Worm (Caenorhabditis elegans) whole organism, early embryonic: ENCODE data around the gene Y37E11B.2.

Experiments
- B0310.2 ChIP-seq: sonication (generic microtip); optimal IDR thresholded peaks from 2 replicates; lab custom pipeline; 2016; ENCODE audit warnings: mild to moderate bottlenecking, missing genetic modification characterization, missing compliant biosample characterization
- F13C5.2 ChIP-seq: sonication (generic microtip); optimal IDR thresholded peaks from 2 replicates; lab custom pipeline; 2017; ENCODE audit warnings: mild to moderate bottlenecking, missing genetic modification characterization, inconsistent platforms, missing compliant biosample characterization
- aly-1 ChIP-seq: sonication (generic microtip); optimal IDR thresholded peaks from 2 replicates; lab custom pipeline; 2016; ENCODE audit warnings: missing genetic modification characterization, missing compliant biosample characterization
- ama-1 ChIP-seq: fragments of 150-350 bp; optimal IDR thresholded peaks from 2 replicates; lab custom pipeline; 2014
- ceh-13 ChIP-seq: fragments of 200-800 bp; sonication (Bioruptor generic); optimal IDR thresholded peaks from 2 replicates; lab custom pipeline; 2018; ENCODE audit warnings: mild to moderate bottlenecking, missing genetic modification characterization, missing compliant biosample characterization
- ceh-36 ChIP-seq: sonication (generic microtip); optimal IDR thresholded peaks from 2 replicates; lab custom pipeline; 2016; ENCODE audit warnings: missing genetic modification characterization, inconsistent platforms, missing compliant biosample characterization
- ets-7 ChIP-seq: sonication (generic microtip); optimal IDR thresholded peaks from 2 replicates; lab custom pipeline; 2016; ENCODE audit warnings: missing genotype, missing genetic modification characterization, missing compliant biosample characterization
- flt-1 ChIP-seq: fragments of 200-800 bp; sonication (Bioruptor generic); IDR thresholded peaks from 2 replicates; pipeline ENCODE4 v1.3.6; 2022; ENCODE audit warnings: missing genetic modification characterization, missing compliant biosample characterization
- hmbx-1 ChIP-seq: sonication (generic microtip); optimal IDR thresholded peaks from 2 replicates; lab custom pipeline; 2016; ENCODE audit warnings: mild to moderate bottlenecking, missing genetic modification characterization, missing compliant biosample characterization
- hmg-4 ChIP-seq: fragments of 200-800 bp; sonication (Bioruptor generic); optimal IDR thresholded peaks from 2 replicates; lab custom pipeline; 2018; ENCODE audit warnings: mild to moderate bottlenecking, missing genetic modification characterization, missing compliant biosample characterization
- hnd-1 ChIP-seq: sonication (generic microtip); optimal IDR thresholded peaks from 2 replicates; lab custom pipeline; 2016; ENCODE audit warnings: missing genetic modification characterization, missing compliant biosample characterization
- pes-1 ChIP-seq: fragments of 200-800 bp; sonication (Bioruptor generic); IDR thresholded peaks from 2 replicates; pipeline ENCODE4 v1.3.6; 2022; ENCODE audit warnings: missing genetic modification reagents, missing genetic modification characterization, missing compliant biosample characterization
- scrt-1 ChIP-seq: fragments of 200-800 bp; sonication (Bioruptor generic); IDR thresholded peaks from 2 replicates; pipeline ENCODE4 v1.3.6; 2022; ENCODE audit warnings: missing genetic modification characterization, missing compliant biosample characterization
- sea-1 ChIP-seq: fragments of 200-800 bp; sonication (Bioruptor generic); conservative IDR thresholded peaks from 2 replicates; pipeline ENCODE4 v1.3.6; 2022; ENCODE audit warnings: missing genetic modification characterization, missing compliant biosample characterization
- tbx-11 ChIP-seq: fragments of 200-800 bp; sonication (Bioruptor generic); IDR thresholded peaks from 2 replicates; pipeline ENCODE4 v1.3.6; 2022; ENCODE audit warnings: missing genetic modification characterization, missing compliant biosample characterization
- tbx-37 ChIP-seq: fragments of 200-800 bp; sonication (Bioruptor generic); conservative IDR thresholded peaks from 2 replicates; pipeline ENCODE4 v1.3.6; 2022; ENCODE audit warnings: missing genetic modification reagents, missing genetic modification characterization, missing compliant biosample characterization
- tra-4 ChIP-seq: sonication (generic microtip); optimal IDR thresholded peaks from 2 replicates; lab custom pipeline; 2017; ENCODE audit warnings: missing genetic modification characterization, missing compliant biosample characterization

The Y37E11B.2 gene

DNA sequence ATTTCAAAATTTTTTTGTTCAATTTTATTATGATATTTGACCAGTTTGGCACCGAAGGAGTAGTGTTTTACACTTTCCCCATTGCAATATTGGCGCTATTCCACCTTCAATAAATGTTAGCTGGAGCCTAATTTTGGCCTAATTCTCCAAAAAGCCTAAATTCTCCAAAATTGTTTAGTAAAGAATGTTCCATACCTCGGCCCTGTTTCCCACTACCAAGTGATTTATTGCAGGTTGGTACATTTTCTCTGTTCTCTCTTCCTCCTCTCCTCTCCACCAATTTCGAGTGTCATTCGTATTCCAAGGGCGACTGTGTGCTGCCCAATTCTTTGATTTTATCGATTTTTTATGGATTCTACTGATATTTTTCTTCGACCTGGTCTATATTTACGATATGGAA is at the start of gene Y37E11B.2:
Y37E11B.2 (plus strand) TSS at position 301 of the 400 bp plus-strand sequence.
- TF ChIP-seq hnd-1 (tag; lab: Kevin White, UChicago), result no peak
- no peak for TF ChIP-seq F13C5.2 (tag; lab: Kevin White, UChicago)
- TF ChIP-seq scrt-1, result no peak
- no peak for TF ChIP-seq ceh-36
- no peak for TF ChIP-seq aly-1 (tag; lab: Kevin White, UChicago)
- TF ChIP-seq ceh-13 (GFP tag; lab: Kevin White, UChicago), result no peak
- TF ChIP-seq ama-1, result no peak
- no peak for TF ChIP-seq B0310.2 (tag; lab: Kevin White, UChicago)
- no peak for TF ChIP-seq hmbx-1 (tag; lab: Kevin White, UChicago)
- no peak for TF ChIP-seq pes-1 (GFP tag; lab: Robert Waterston, UW)
- TF ChIP-seq flt-1 (GFP tag; lab: Robert Waterston, UW), result no peak
- TF ChIP-seq tra-4 (tag; lab: Kevin White, UChicago), result no peak
- TF ChIP-seq tbx-37 (GFP tag; lab: Robert Waterston, UW), result no peak

ce11 chrIV:3531535-3531934 is 46.7 kb upstream of the Y37E11B.2 start:
- TF ChIP-seq sea-1 (GFP tag; lab: Robert Waterston, UW) (no peak), hmbx-1 (tag; lab: Kevin White, UChicago) (no peak), tra-4 (tag; lab: Kevin White, UChicago) (no peak), scrt-1 (no peak)

DNA sequence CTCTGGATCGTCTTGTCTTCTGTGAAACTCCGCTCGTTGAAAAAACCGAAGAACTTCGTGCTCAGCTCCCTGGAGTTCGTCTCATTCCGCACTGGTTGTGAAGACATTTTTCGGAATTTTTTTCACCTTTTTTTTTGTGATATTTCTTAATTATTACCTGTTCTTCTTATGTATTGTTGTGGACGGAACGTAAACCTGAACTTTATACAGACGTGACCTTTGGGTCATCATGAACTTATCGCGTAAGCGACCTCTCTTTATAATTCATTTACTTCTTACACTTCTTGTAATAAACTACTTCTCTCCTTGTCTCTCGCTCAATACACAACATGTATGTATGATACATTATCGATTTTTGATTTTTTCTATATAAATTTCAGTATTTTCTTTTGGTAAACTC is 46.1 kb upstream of the Y37E11B.2 start, which contains the start of gene M57.1:
M57.1 (plus strand) TSS at position 301 of the 400 bp plus-strand sequence.
- TF ChIP-seq ets-7 (tag; lab: Kevin White, UChicago) (no peak), hnd-1 (tag; lab: Kevin White, UChicago) (no peak), hmg-4 (GFP tag; lab: Kevin White, UChicago) (no peak), F13C5.2 (tag; lab: Kevin White, UChicago) (no peak), B0310.2 (tag; lab: Kevin White, UChicago) (no peak), sea-1 (GFP tag; lab: Robert Waterston, UW) (no peak), aly-1 (tag; lab: Kevin White, UChicago) (no peak), flt-1 (GFP tag; lab: Robert Waterston, UW) (no peak), tbx-37 (GFP tag; lab: Robert Waterston, UW) (no peak), tbx-11 (GFP tag; lab: Robert Waterston, UW) (no peak), ceh-36 (no peak), ama-1 (no peak), scrt-1 (no peak), pes-1 (GFP tag; lab: Robert Waterston, UW) (no peak), hmbx-1 (tag; lab: Kevin White, UChicago) (no peak), ceh-13 (GFP tag; lab: Kevin White, UChicago) (no peak), tra-4 (tag; lab: Kevin White, UChicago) (no peak)

- TF ChIP-seq flt-1 (GFP tag; lab: Robert Waterston, UW) (no peak), hmbx-1 (tag; lab: Kevin White, UChicago) (no peak), F13C5.2 (tag; lab: Kevin White, UChicago) (no peak), ceh-13 (GFP tag; lab: Kevin White, UChicago) (no peak), hnd-1 (tag; lab: Kevin White, UChicago) (no peak), aly-1 (tag; lab: Kevin White, UChicago) (no peak), ama-1 (no peak), scrt-1 (no peak), pes-1 (GFP tag; lab: Robert Waterston, UW) (no peak), tbx-37 (GFP tag; lab: Robert Waterston, UW) (no peak), ceh-36 (no peak), ets-7 (tag; lab: Kevin White, UChicago) (no peak), sea-1 (GFP tag; lab: Robert Waterston, UW) (no peak), B0310.2 (tag; lab: Kevin White, UChicago) (no peak), tra-4 (tag; lab: Kevin White, UChicago) (no peak)
These were observed 45.3 kb upstream of the Y37E11B.2 start for ce11 chrIV:3532989-3533388.

DNA sequence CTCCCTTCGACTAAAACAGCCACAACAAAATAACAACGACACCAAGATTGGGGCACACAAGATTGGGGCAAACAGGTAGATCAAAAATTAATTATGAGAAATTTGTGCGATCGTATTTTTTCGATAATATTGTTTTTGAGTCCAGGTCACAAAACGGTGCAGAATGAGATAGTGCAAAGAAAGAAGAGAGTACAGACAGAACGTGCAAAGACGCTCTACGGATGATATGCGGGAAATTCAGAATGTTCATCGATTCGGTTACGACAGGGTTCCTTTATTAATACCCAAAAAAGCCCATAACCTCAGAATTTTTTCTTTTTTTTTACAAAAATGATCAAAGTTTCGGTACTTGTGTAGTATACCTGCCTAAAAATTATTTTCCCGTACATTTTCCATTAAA is 39.0 kb upstream of the Y37E11B.2 start:
- no peak for TF ChIP-seq pes-1 (GFP tag; lab: Robert Waterston, UW)
- TF ChIP-seq ama-1, result no peak
- TF ChIP-seq ceh-36, result no peak
- no peak for TF ChIP-seq flt-1 (GFP tag; lab: Robert Waterston, UW)
- TF ChIP-seq ets-7 (tag; lab: Kevin White, UChicago), result no peak
- TF ChIP-seq aly-1 (tag; lab: Kevin White, UChicago), result no peak
- TF ChIP-seq scrt-1, result no peak
- TF ChIP-seq F13C5.2 (tag; lab: Kevin White, UChicago), result no peak

DNA sequence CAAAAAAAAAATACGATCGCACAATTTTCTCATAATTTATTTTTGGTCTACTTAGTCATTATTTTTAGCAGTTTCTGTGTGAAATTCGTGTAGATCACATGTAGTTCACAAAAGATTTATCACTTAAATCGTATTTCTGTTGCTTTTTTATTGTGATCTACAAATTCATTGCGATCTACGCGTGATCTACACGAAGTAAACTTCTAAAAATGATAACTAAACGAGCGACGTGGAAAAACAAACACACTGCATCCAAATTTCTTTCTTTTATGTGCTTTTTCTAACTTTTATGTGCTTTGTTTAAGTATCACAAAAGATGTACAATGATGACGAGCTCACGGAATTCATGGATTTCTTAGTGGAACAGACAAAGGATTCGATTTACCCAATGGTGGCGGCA is 38.4 kb upstream of the Y37E11B.2 start, which contains the start of gene B0212.3:
B0212.3 (plus strand) TSS at position 301 of the 400 bp plus-strand sequence.
- TF ChIP-seq ama-1 (no peak), B0310.2 (tag; lab: Kevin White, UChicago) (no peak), aly-1 (tag; lab: Kevin White, UChicago) (no peak), ceh-13 (GFP tag; lab: Kevin White, UChicago) (no peak), F13C5.2 (tag; lab: Kevin White, UChicago) (no peak), hmbx-1 (tag; lab: Kevin White, UChicago) (no peak), pes-1 (GFP tag; lab: Robert Waterston, UW) (no peak), hmg-4 (GFP tag; lab: Kevin White, UChicago) (no peak), ceh-36 (no peak), scrt-1 (no peak), tbx-11 (GFP tag; lab: Robert Waterston, UW) (no peak), sea-1 (GFP tag; lab: Robert Waterston, UW) (no peak), flt-1 (GFP tag; lab: Robert Waterston, UW) (no peak), hnd-1 (tag; lab: Kevin White, UChicago) (no peak), ets-7 (tag; lab: Kevin White, UChicago) (no peak), tbx-37 (GFP tag; lab: Robert Waterston, UW) (no peak)

ce11 chrIV:3545060-3545459 is 33.2 kb upstream of the Y37E11B.2 start:
- TF ChIP-seq hmbx-1 (tag; lab: Kevin White, UChicago), result no peak
